Worm (Caenorhabditis elegans): ENCODE measurements around the gene pcm-1.

DNA sequence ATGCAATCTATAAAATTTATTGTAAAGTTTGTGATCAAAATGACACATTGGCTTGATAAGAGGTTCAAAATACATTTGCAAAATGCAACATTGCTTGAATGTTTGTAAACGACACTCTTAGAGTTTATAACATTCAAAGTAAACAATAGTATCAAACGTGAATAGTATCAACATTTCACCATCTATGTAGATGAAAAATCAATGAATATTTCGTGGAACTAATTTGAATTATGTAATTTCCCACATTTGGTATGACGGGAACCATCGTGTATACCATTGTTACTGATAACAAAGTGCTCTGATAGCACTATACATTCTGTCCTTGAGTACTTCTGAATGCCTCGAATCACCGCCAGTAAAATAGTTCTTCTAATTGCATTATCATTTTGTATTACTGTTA is 33.1 kb downstream of the pcm-1 start, which contains the start of gene galt-1:
- no peak for TF ChIP-seq nhr-77 (tag; optimal IDR thresholded peaks at IDR 0.05)
- TF ChIP-seq lin-39 (tag; optimal IDR thresholded peaks at IDR 0.05) = no peak
- TF ChIP-seq ama-1 (optimal IDR thresholded peaks at IDR 0.05) = no peak
- no peak for TF ChIP-seq daf-12 (tag; optimal IDR thresholded peaks at IDR 0.05)
- TF ChIP-seq egl-27 (tag; optimal IDR thresholded peaks at IDR 0.05) = no peak
- no peak for TF ChIP-seq aly-2 (tag; optimal IDR thresholded peaks at IDR 0.05)
- TF ChIP-seq unc-62 (GFP tag; optimal IDR thresholded peaks at IDR 0.05) = no peak
- no peak for TF ChIP-seq fkh-10 (GFP tag; optimal IDR thresholded peaks at IDR 0.05)
- TF ChIP-seq ztf-4 (tag; optimal IDR thresholded peaks at IDR 0.05) = no peak
- no peak for TF ChIP-seq jun-1 (tag; optimal IDR thresholded peaks at IDR 0.05)
- no peak for TF ChIP-seq nhr-28 (tag; optimal IDR thresholded peaks at IDR 0.05)

Measured in whole organism, L3 larva.